Worm (Caenorhabditis elegans) whole organism, L1 larva: ENCODE results near the gene hlh-28.
A peak's percentile ranks its signal among the peaks of the same experiment; 100 is the strongest.

Source experiments
- C16A3.4 ChIP-seq: fragments of 150-350 bp; optimal IDR thresholded peaks from 2 replicates; lab custom pipeline; 2014; ENCODE audit warnings: missing biosample characterization, missing genetic modification characterization
- C34B4.2 ChIP-seq: sonication (generic microtip); optimal IDR thresholded peaks from 2 replicates; lab custom pipeline; 2017; ENCODE audit warnings: mild to moderate bottlenecking, missing genetic modification characterization, missing compliant biosample characterization
- Y116A8C.19 ChIP-seq: sonication (generic microtip); optimal IDR thresholded peaks from 2 replicates; lab custom pipeline; 2016; ENCODE audit warnings: missing compliant biosample characterization, missing genetic modification characterization, borderline replicate concordance
- aha-1 ChIP-seq: fragments of 150-350 bp; optimal IDR thresholded peaks from 2 replicates; lab custom pipeline; 2014; ENCODE audit warnings: missing biosample characterization, missing genetic modification characterization
- alr-1 ChIP-seq: fragments of 200-800 bp; sonication (Bioruptor generic); optimal IDR thresholded peaks from 2 replicates; lab custom pipeline; 2018; ENCODE audit warnings: borderline replicate concordance, mild to moderate bottlenecking, missing genetic modification characterization, missing compliant biosample characterization
- aly-2 ChIP-seq: fragments of 150-350 bp; optimal IDR thresholded peaks from 2 replicates; lab custom pipeline; 2014; ENCODE audit warnings: missing biosample characterization, missing genetic modification characterization
- ceh-88 ChIP-seq: fragments of 200-800 bp; sonication (Bioruptor generic); IDR thresholded peaks from 2 replicates; pipeline ENCODE4 v1.3.6; 2022; ENCODE audit warnings: missing genetic modification characterization, missing compliant biosample characterization
- ceh-90 ChIP-seq: sonication (generic microtip); optimal IDR thresholded peaks from 2 replicates; lab custom pipeline; 2016; ENCODE audit warnings: missing genetic modification characterization, missing compliant biosample characterization
- ces-1 ChIP-seq: fragments of 150-350 bp; optimal IDR thresholded peaks from 2 replicates; lab custom pipeline; 2014; ENCODE audit warnings: missing biosample characterization, missing genetic modification reagents, missing genetic modification characterization
- dsc-1 ChIP-seq: sonication (generic microtip); optimal IDR thresholded peaks from 2 replicates; lab custom pipeline; 2016; ENCODE audit warnings: mild to moderate bottlenecking, missing genetic modification characterization, missing compliant biosample characterization
- egl-13 ChIP-seq: sonication (generic microtip); optimal IDR thresholded peaks from 2 replicates; lab custom pipeline; 2016; ENCODE audit warnings: missing genotype, missing genetic modification reagents, missing genetic modification characterization, missing compliant biosample characterization
- elt-2 ChIP-seq: sonication (generic microtip); optimal IDR thresholded peaks from 2 replicates; lab custom pipeline; 2016; ENCODE audit warnings: missing genetic modification characterization, mild to moderate bottlenecking, inconsistent platforms, missing compliant biosample characterization, missing genetic modification reagents
- elt-3 ChIP-seq, 6 experiments: fragments of 150-350 bp in 1 of 6; sonication (generic microtip); optimal IDR thresholded peaks; 2 replicates each; lab custom pipeline; 2017 to 2018; ENCODE audit warnings: missing biosample characterization in 6 of 6, missing genetic modification characterization in 6 of 6, inconsistent platforms in 1 of 6
- fkh-10 ChIP-seq: sonication (generic microtip); optimal IDR thresholded peaks from 2 replicates; lab custom pipeline; 2017; ENCODE audit warnings: missing biosample characterization, missing genetic modification reagents, missing genetic modification characterization
- fkh-4 ChIP-seq: sonication (generic microtip); optimal IDR thresholded peaks from 2 replicates; lab custom pipeline; 2016; ENCODE audit warnings: missing compliant biosample characterization, missing genetic modification characterization, borderline replicate concordance
- fkh-8 ChIP-seq: sonication (generic microtip); optimal IDR thresholded peaks from 2 replicates; lab custom pipeline; 2016; ENCODE audit warnings: mild to moderate bottlenecking, missing genetic modification characterization, missing compliant biosample characterization
- fos-1 ChIP-seq: fragments of 150-350 bp; optimal IDR thresholded peaks from 2 replicates; lab custom pipeline; 2014; ENCODE audit warnings: missing biosample characterization, missing genetic modification characterization
- hpl-2 ChIP-seq: fragments of 150-350 bp; optimal IDR thresholded peaks from 2 replicates; lab custom pipeline; 2014; ENCODE audit warnings: missing biosample characterization, missing genetic modification reagents, missing genetic modification characterization
- isw-1 ChIP-seq: fragments of 200-800 bp; sonication (Bioruptor generic); IDR thresholded peaks from 2 replicates; pipeline ENCODE4 v1.3.6; 2022; ENCODE audit warnings: missing genetic modification characterization, missing compliant biosample characterization
- jun-1 ChIP-seq: fragments of 150-350 bp; optimal IDR thresholded peaks from 2 replicates; lab custom pipeline; 2014; ENCODE audit warnings: missing biosample characterization, missing genetic modification reagents, missing genetic modification characterization
- lin-13 ChIP-seq: fragments of 150-350 bp; optimal IDR thresholded peaks from 2 replicates; lab custom pipeline; 2014; ENCODE audit warnings: missing biosample characterization, missing genetic modification reagents, missing genetic modification characterization
- lin-35 ChIP-seq, 2 experiments: fragments of 150-350 bp; optimal IDR thresholded peaks; 2 replicates each; lab custom pipeline; 2014; ENCODE audit warnings: missing biosample characterization in 2 of 2, missing genetic modification characterization in 2 of 2, missing genetic modification reagents in 2 of 2
- lsy-2 ChIP-seq, 2 experiments: fragments of 150-350 bp; optimal IDR thresholded peaks; 2 replicates each; lab custom pipeline; 2014; ENCODE audit warnings: missing biosample characterization in 2 of 2, missing genetic modification characterization in 2 of 2
- mab-9 ChIP-seq: fragments of 200-800 bp; sonication (Bioruptor generic); IDR thresholded peaks from 2 replicates; pipeline ENCODE4 v1.3.6; 2022; ENCODE audit warnings: missing genetic modification reagents, missing genetic modification characterization, missing compliant biosample characterization
- mef-2 ChIP-seq: fragments of 150-350 bp; optimal IDR thresholded peaks from 2 replicates; lab custom pipeline; 2014; ENCODE audit warnings: missing biosample characterization, missing genetic modification characterization
- nhr-11 ChIP-seq: fragments of 150-350 bp; optimal IDR thresholded peaks from 2 replicates; lab custom pipeline; 2014; ENCODE audit warnings: missing biosample characterization, missing genetic modification characterization
- nhr-12 ChIP-seq: sonication (generic microtip); optimal IDR thresholded peaks from 2 replicates; lab custom pipeline; 2017; ENCODE audit warnings: missing biosample characterization, missing genetic modification characterization
- nhr-19 ChIP-seq: fragments of 200-800 bp; sonication (Bioruptor generic); conservative IDR thresholded peaks from 2 replicates; pipeline ENCODE4 v1.3.6; 2022; ENCODE audit warnings: missing genetic modification characterization, missing compliant biosample characterization
- nhr-20 ChIP-seq: sonication (generic microtip); optimal IDR thresholded peaks from 2 replicates; lab custom pipeline; 2016; ENCODE audit warnings: mild to moderate bottlenecking, missing genetic modification characterization, missing compliant biosample characterization
- nhr-237 ChIP-seq: fragments of 150-350 bp; optimal IDR thresholded peaks from 2 replicates; lab custom pipeline; 2014; ENCODE audit warnings: missing biosample characterization, missing genetic modification characterization
- nhr-47 ChIP-seq: sonication (generic microtip); optimal IDR thresholded peaks from 2 replicates; lab custom pipeline; 2016; ENCODE audit warnings: mild to moderate bottlenecking, missing genetic modification characterization, moderate library complexity, missing compliant biosample characterization
- nhr-71 ChIP-seq: sonication (generic microtip); optimal IDR thresholded peaks from 2 replicates; lab custom pipeline; 2016; ENCODE audit warnings: mild to moderate bottlenecking, missing genetic modification characterization, moderate library complexity, missing compliant biosample characterization
- nhr-76 ChIP-seq: sonication (generic microtip); optimal IDR thresholded peaks from 2 replicates; lab custom pipeline; 2017; ENCODE audit warnings: missing biosample characterization, missing genetic modification characterization
- nhr-84 ChIP-seq: sonication (generic microtip); optimal IDR thresholded peaks from 2 replicates; lab custom pipeline; 2017; ENCODE audit warnings: missing biosample characterization, missing genetic modification characterization
- nhr-85 ChIP-seq: sonication (generic microtip); peaks from one replicate; lab custom pipeline; 2016; ENCODE audit warnings: missing genetic modification characterization, inconsistent platforms, missing compliant biosample characterization
- nhr-90 ChIP-seq: sonication (generic microtip); optimal IDR thresholded peaks from 2 replicates; lab custom pipeline; 2016; ENCODE audit warnings: mild to moderate bottlenecking, missing genetic modification characterization, missing compliant biosample characterization; ENCODE audit not compliant: poor library complexity
- pag-3 ChIP-seq: sonication (generic microtip); optimal IDR thresholded peaks from 2 replicates; lab custom pipeline; 2017; ENCODE audit warnings: missing genetic modification characterization, mild to moderate bottlenecking, missing compliant biosample characterization, antibody characterized with exemption, borderline replicate concordance; ENCODE audit not compliant: insufficient read depth
- rnt-1 ChIP-seq: sonication (generic microtip); optimal IDR thresholded peaks from 2 replicates; lab custom pipeline; 2016; ENCODE audit warnings: mild to moderate bottlenecking, missing genetic modification characterization, moderate library complexity, missing compliant biosample characterization
- skn-1 ChIP-seq: fragments of 150-350 bp; optimal IDR thresholded peaks from 2 replicates; lab custom pipeline; 2014; ENCODE audit warnings: missing biosample characterization, missing genetic modification characterization
- snpc-4 ChIP-seq: fragments of 150-350 bp; optimal IDR thresholded peaks from 2 replicates; lab custom pipeline; 2014; ENCODE audit warnings: missing biosample characterization, missing genetic modification characterization
- snu-23 ChIP-seq: sonication (generic microtip); optimal IDR thresholded peaks from 2 replicates; lab custom pipeline; 2016; ENCODE audit warnings: missing genetic modification characterization, missing compliant biosample characterization
- sox-4 ChIP-seq: sonication (generic microtip); optimal IDR thresholded peaks from 2 replicates; lab custom pipeline; 2016; ENCODE audit warnings: missing genetic modification characterization, missing compliant biosample characterization
- sptf-1 ChIP-seq: fragments of 150-350 bp; optimal IDR thresholded peaks from 2 replicates; lab custom pipeline; 2014; ENCODE audit warnings: missing biosample characterization, missing genetic modification characterization
- sup-37 ChIP-seq: fragments of 200-800 bp; sonication (Bioruptor generic); optimal IDR thresholded peaks from 2 replicates; lab custom pipeline; 2018; ENCODE audit warnings: mild to moderate bottlenecking, missing genetic modification characterization, missing compliant biosample characterization
- swsn-7 ChIP-seq: sonication (generic microtip); optimal IDR thresholded peaks from 2 replicates; lab custom pipeline; 2016; ENCODE audit warnings: missing genetic modification characterization, missing compliant biosample characterization
- tbx-2 ChIP-seq: sonication (generic microtip); optimal IDR thresholded peaks from 2 replicates; lab custom pipeline; 2016; ENCODE audit warnings: missing genetic modification characterization, missing compliant biosample characterization
- tlp-1 ChIP-seq: fragments of 150-350 bp; optimal IDR thresholded peaks from 2 replicates; lab custom pipeline; 2014; ENCODE audit warnings: missing biosample characterization, missing genetic modification characterization
- unc-130 ChIP-seq: fragments of 150-350 bp; optimal IDR thresholded peaks from 2 replicates; lab custom pipeline; 2017; ENCODE audit warnings: missing biosample characterization, missing genetic modification characterization, inconsistent platforms
- unc-62 ChIP-seq: fragments of 150-350 bp; optimal IDR thresholded peaks from 2 replicates; lab custom pipeline; 2014; ENCODE audit warnings: missing biosample characterization, missing genetic modification reagents, missing genetic modification characterization
- vab-15 ChIP-seq: sonication (generic microtip); optimal IDR thresholded peaks from 2 replicates; lab custom pipeline; 2017; ENCODE audit warnings: missing genotype, mild to moderate bottlenecking, missing genetic modification characterization, missing compliant biosample characterization
- xbp-1 ChIP-seq: sonication (generic microtip); optimal IDR thresholded peaks from 2 replicates; lab custom pipeline; 2016; ENCODE audit warnings: missing genetic modification characterization, missing compliant biosample characterization
- ztf-11 ChIP-seq, 2 experiments: sonication (generic microtip); optimal IDR thresholded peaks; 2 replicates each; lab custom pipeline; 2016 to 2017; ENCODE audit warnings: missing genetic modification characterization in 2 of 2, missing biosample characterization in 1 of 2, missing compliant biosample characterization in 1 of 2
- ztf-4 ChIP-seq: fragments of 150-350 bp; optimal IDR thresholded peaks from 2 replicates; lab custom pipeline; 2014; ENCODE audit warnings: missing biosample characterization, missing genetic modification characterization

The hlh-28 gene

DNA sequence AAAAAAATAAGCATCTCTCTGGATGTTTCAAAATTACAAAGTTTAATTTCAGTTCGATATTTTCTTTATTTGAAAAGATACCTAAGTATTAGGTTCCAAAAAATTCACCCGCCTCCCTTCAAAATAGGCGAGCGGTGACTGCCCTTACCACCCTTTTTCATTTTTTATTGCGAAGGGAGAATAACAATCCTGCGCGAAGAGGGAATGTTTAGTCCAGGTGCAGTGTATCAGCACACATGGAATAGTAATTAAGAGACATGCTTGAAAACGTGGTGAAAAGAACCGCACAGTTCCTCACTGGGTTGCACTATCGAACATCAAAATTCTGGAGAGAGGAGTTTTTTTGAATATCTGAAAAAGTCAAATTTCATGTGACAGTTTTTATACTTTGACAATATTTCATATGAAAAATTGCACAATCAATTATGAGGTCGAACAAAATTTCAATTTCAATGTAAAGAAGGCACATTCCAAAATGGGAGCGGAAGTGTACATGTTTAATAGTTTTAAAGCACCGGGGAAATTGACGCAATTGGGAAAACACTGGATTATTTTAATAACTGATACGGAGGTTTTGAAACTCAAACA lies 6.4 kb upstream of the hlh-28 start:
- TF ChIP-seq C16A3.4 (peak; percentile 74), fkh-8 (tag; lab: Kevin White, UChicago) (peak; percentile 77), alr-1 (tag; lab: Kevin White, UChicago) (no peak), rnt-1 (tag; lab: Kevin White, UChicago) (peak; percentile 87), skn-1 (tag; lab: Kevin White, UChicago) (peak; percentile 67), swsn-7 (tag; lab: Kevin White, UChicago) (peak; percentile 89), pag-3 (no peak), snpc-4 (tag; lab: Kevin White, UChicago) (peak; percentile 67), nhr-71 (peak; percentile 92), sptf-1 (tag; lab: Kevin White, UChicago) (no peak), elt-3 (tag; optimal IDR thresholded peaks at IDR 0.05; lab: Kevin White, UChicago) (peak in 1 of 6 experiments; percentile 56), dsc-1 (tag; lab: Kevin White, UChicago) (peak; percentile 98), tbx-2 (peak; percentile 91), sox-4 (tag; lab: Kevin White, UChicago) (peak; percentile 92), unc-62 (GFP tag; lab: Kevin White, UChicago) (no peak), fkh-10 (GFP tag; lab: Kevin White, UChicago) (peak; percentile 71), ztf-11 (tag; optimal IDR thresholded peaks at IDR 0.05; lab: Kevin White, UChicago) (peak in 1 of 2 experiments; percentile 69), aly-2 (tag; lab: Kevin White, UChicago) (peak; percentile 42), ztf-4 (tag; lab: Kevin White, UChicago) (peak; percentile 57), ceh-88 (peak; percentile 94), xbp-1 (tag; lab: Kevin White, UChicago) (peak; percentile 80), nhr-47 (tag; lab: Kevin White, UChicago) (peak; percentile 97), sup-37 (GFP tag; lab: Kevin White, UChicago) (peak; percentile 68), jun-1 (tag; lab: Kevin White, UChicago) (no peak), ceh-90 (no peak), nhr-90 (tag; lab: Kevin White, UChicago) (peak; percentile 95), Y116A8C.19 (tag; lab: Kevin White, UChicago) (no peak), lin-13 (GFP tag; lab: Kevin White, UChicago) (peak; percentile 61), vab-15 (tag; lab: Kevin White, UChicago) (no peak), nhr-12 (tag; lab: Kevin White, UChicago) (no peak), nhr-237 (tag; lab: Kevin White, UChicago) (peak; percentile 57), unc-130 (tag; lab: Kevin White, UChicago) (no peak), fos-1 (tag; lab: Kevin White, UChicago) (peak; percentile 65), nhr-85 (tag; lab: Kevin White, UChicago) (peak; percentile 88), mef-2 (no peak), lsy-2 (tag; optimal IDR thresholded peaks at IDR 0.05; lab: Kevin White, UChicago) (peak; percentile 63 to 70), nhr-20 (peak; percentile 88), nhr-84 (tag; lab: Kevin White, UChicago) (no peak), egl-13 (tag; lab: Kevin White, UChicago) (peak; percentile 82), C34B4.2 (tag; lab: Kevin White, UChicago) (no peak), nhr-19 (GFP tag; lab: Robert Waterston, UW) (peak; percentile 96), tlp-1 (tag; lab: Kevin White, UChicago) (no peak), hpl-2 (GFP tag; lab: Kevin White, UChicago) (peak; percentile 57), fkh-4 (tag; lab: Kevin White, UChicago) (peak; percentile 46), elt-2 (tag; lab: Kevin White, UChicago) (peak; percentile 66), lin-35 (GFP tag; optimal IDR thresholded peaks at IDR 0.05; lab: Kevin White, UChicago) (peak in 1 of 2 experiments; percentile 69), nhr-11 (peak; percentile 77), nhr-76 (no peak), aha-1 (tag; lab: Kevin White, UChicago) (no peak), isw-1 (GFP tag; lab: Robert Waterston, UW) (peak; percentile 77), snu-23 (GFP tag; lab: Kevin White, UChicago) (peak; percentile 96), mab-9 (peak; percentile 95), ces-1 (GFP tag; lab: Kevin White, UChicago) (no peak)
